Worm (Caenorhabditis elegans): Measurements from ENCODE around the gene srbc-21.

DNA sequence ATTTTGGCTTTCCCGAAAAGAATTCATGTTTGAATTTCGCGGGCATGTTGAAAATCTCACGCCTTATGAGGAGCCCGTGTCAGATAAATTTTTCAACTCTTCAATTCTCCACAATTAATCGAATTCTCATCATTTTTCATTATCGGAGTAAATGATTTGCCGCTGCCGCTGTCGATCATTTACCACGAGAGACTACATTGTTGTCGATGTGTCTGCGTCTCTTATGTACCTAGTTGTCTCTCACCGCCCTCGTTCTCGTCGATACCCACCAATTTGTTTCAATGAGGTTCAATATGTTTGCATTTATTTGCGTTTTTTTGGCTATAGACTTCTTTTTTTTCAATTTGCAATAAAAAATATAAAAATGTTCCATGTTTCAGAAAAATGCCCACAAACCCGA, 36.8 kb downstream of the srbc-21 start, which contains the start of gene nhr-13:
- TF ChIP-seq nhr-41 (GFP tag; IDR thresholded peaks at IDR 0.05) (no peak), aly-2 (tag; optimal IDR thresholded peaks at IDR 0.05) (no peak), snpc-1.2 (GFP tag; IDR thresholded peaks at IDR 0.05) (no peak), D1046.2 (GFP tag; IDR thresholded peaks at IDR 0.05) (no peak), pha-4 (GFP tag; IDR thresholded peaks at IDR 0.05) (no peak), pha-4 (tag; optimal IDR thresholded peaks at IDR 0.05) (no peak), unc-62 (GFP tag; optimal IDR thresholded peaks at IDR 0.05 in 1 of 2) (no peak), unc-62 (tag; optimal IDR thresholded peaks at IDR 0.05) (no peak), nhr-10 (tag; optimal IDR thresholded peaks at IDR 0.05) (no peak), dmd-6 (GFP tag; IDR thresholded peaks at IDR 0.05) (peak; percentile 61), ama-1 (optimal IDR thresholded peaks at IDR 0.05) (no peak), daf-16 (GFP tag; optimal IDR thresholded peaks at IDR 0.05) (no peak), daf-16 (tag; optimal IDR thresholded peaks at IDR 0.05) (peak; percentile 47)

Measured in whole organism, L4 larva.